Worm (Caenorhabditis elegans): ENCODE measurements around the gene C44F1.1.
A peak's percentile ranks its signal among the peaks of the same experiment; 100 is the strongest.

- TF ChIP-seq ztf-11 (tag; optimal IDR thresholded peaks at IDR 0.05) (no peak), skn-1 (tag; optimal IDR thresholded peaks at IDR 0.05) (no peak), lsy-2 (tag; optimal IDR thresholded peaks at IDR 0.05) (peak in 1 of 2 experiments; percentile 39), mbf-1 (tag; optimal IDR thresholded peaks at IDR 0.05) (no peak), nhr-11 (tag; optimal IDR thresholded peaks at IDR 0.05) (no peak), mdl-1 (tag; optimal IDR thresholded peaks at IDR 0.05) (no peak), nhr-6 (tag; optimal IDR thresholded peaks at IDR 0.05) (no peak), zag-1 (tag; optimal IDR thresholded peaks at IDR 0.05) (no peak), elt-3 (tag; optimal IDR thresholded peaks at IDR 0.05) (no peak), peb-1 (tag; optimal IDR thresholded peaks at IDR 0.05) (no peak)
Measured at ce11 chrIII:3799213-3799612, 33.9 kb upstream of the C44F1.1 start.
